Worm (Caenorhabditis elegans) whole organism, early embryonic: ENCODE measurements around the gene F43G6.4.

Experiments used
- B0310.2 ChIP-seq: sonication (generic microtip); optimal IDR thresholded peaks from 2 replicates; lab custom pipeline; 2016; ENCODE audit warnings: mild to moderate bottlenecking, missing genetic modification characterization, missing compliant biosample characterization
- F13C5.2 ChIP-seq: sonication (generic microtip); optimal IDR thresholded peaks from 2 replicates; lab custom pipeline; 2017; ENCODE audit warnings: mild to moderate bottlenecking, missing genetic modification characterization, inconsistent platforms, missing compliant biosample characterization
- aly-1 ChIP-seq: sonication (generic microtip); optimal IDR thresholded peaks from 2 replicates; lab custom pipeline; 2016; ENCODE audit warnings: missing genetic modification characterization, missing compliant biosample characterization
- ama-1 ChIP-seq: fragments of 150-350 bp; optimal IDR thresholded peaks from 2 replicates; lab custom pipeline; 2014
- ceh-13 ChIP-seq: fragments of 200-800 bp; sonication (Bioruptor generic); optimal IDR thresholded peaks from 2 replicates; lab custom pipeline; 2018; ENCODE audit warnings: mild to moderate bottlenecking, missing genetic modification characterization, missing compliant biosample characterization
- ceh-36 ChIP-seq: sonication (generic microtip); optimal IDR thresholded peaks from 2 replicates; lab custom pipeline; 2016; ENCODE audit warnings: missing genetic modification characterization, inconsistent platforms, missing compliant biosample characterization
- ets-7 ChIP-seq: sonication (generic microtip); optimal IDR thresholded peaks from 2 replicates; lab custom pipeline; 2016; ENCODE audit warnings: missing genotype, missing genetic modification characterization, missing compliant biosample characterization
- flt-1 ChIP-seq: fragments of 200-800 bp; sonication (Bioruptor generic); IDR thresholded peaks from 2 replicates; pipeline ENCODE4 v1.3.6; 2022; ENCODE audit warnings: missing genetic modification characterization, missing compliant biosample characterization
- hmbx-1 ChIP-seq: sonication (generic microtip); optimal IDR thresholded peaks from 2 replicates; lab custom pipeline; 2016; ENCODE audit warnings: mild to moderate bottlenecking, missing genetic modification characterization, missing compliant biosample characterization
- hmg-4 ChIP-seq: fragments of 200-800 bp; sonication (Bioruptor generic); optimal IDR thresholded peaks from 2 replicates; lab custom pipeline; 2018; ENCODE audit warnings: mild to moderate bottlenecking, missing genetic modification characterization, missing compliant biosample characterization
- hnd-1 ChIP-seq: sonication (generic microtip); optimal IDR thresholded peaks from 2 replicates; lab custom pipeline; 2016; ENCODE audit warnings: missing genetic modification characterization, missing compliant biosample characterization
- pes-1 ChIP-seq: fragments of 200-800 bp; sonication (Bioruptor generic); IDR thresholded peaks from 2 replicates; pipeline ENCODE4 v1.3.6; 2022; ENCODE audit warnings: missing genetic modification reagents, missing genetic modification characterization, missing compliant biosample characterization
- scrt-1 ChIP-seq: fragments of 200-800 bp; sonication (Bioruptor generic); IDR thresholded peaks from 2 replicates; pipeline ENCODE4 v1.3.6; 2022; ENCODE audit warnings: missing genetic modification characterization, missing compliant biosample characterization
- sea-1 ChIP-seq: fragments of 200-800 bp; sonication (Bioruptor generic); conservative IDR thresholded peaks from 2 replicates; pipeline ENCODE4 v1.3.6; 2022; ENCODE audit warnings: missing genetic modification characterization, missing compliant biosample characterization
- tbx-11 ChIP-seq: fragments of 200-800 bp; sonication (Bioruptor generic); IDR thresholded peaks from 2 replicates; pipeline ENCODE4 v1.3.6; 2022; ENCODE audit warnings: missing genetic modification characterization, missing compliant biosample characterization
- tbx-37 ChIP-seq: fragments of 200-800 bp; sonication (Bioruptor generic); conservative IDR thresholded peaks from 2 replicates; pipeline ENCODE4 v1.3.6; 2022; ENCODE audit warnings: missing genetic modification reagents, missing genetic modification characterization, missing compliant biosample characterization
- tra-4 ChIP-seq: sonication (generic microtip); optimal IDR thresholded peaks from 2 replicates; lab custom pipeline; 2017; ENCODE audit warnings: missing genetic modification characterization, missing compliant biosample characterization

F43G6.4 gene

DNA sequence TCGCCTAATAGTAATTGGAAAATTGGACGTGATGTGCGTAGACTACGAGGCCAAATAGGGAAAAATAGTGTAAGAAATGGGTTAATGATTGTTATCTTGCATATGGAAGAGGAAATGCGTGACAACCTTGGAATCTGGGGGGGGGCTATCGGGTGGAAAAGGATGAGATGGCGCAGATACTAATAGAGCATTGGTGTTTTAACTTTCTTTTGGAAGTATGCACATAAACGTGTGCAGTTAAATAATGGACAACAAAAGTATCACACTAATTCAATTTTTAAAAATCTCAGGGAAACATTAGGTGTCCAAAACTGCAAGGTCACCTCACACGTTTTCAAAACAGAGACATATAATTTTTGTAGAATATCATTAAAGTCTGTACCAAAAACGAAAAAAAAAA is 29.3 kb downstream of the F43G6.4 start, which contains the start of gene Y6D1A.2:
Y6D1A.2 (minus strand) TSS at position 101 of the 400 bp plus-strand sequence.
- TF ChIP-seq flt-1: no peak
- no peak for TF ChIP-seq pes-1 (GFP tag; lab: Robert Waterston, UW)
- no peak for TF ChIP-seq tra-4 (tag; lab: Kevin White, UChicago)
- no peak for TF ChIP-seq hmg-4 (GFP tag; lab: Kevin White, UChicago)
- TF ChIP-seq hnd-1 (tag; lab: Kevin White, UChicago): no peak
- TF ChIP-seq ets-7: no peak
- TF ChIP-seq scrt-1 (GFP tag; lab: Robert Waterston, UW): no peak
- no peak for TF ChIP-seq ceh-13 (GFP tag; lab: Kevin White, UChicago)
- no peak for TF ChIP-seq aly-1 (tag; lab: Kevin White, UChicago)

DNA sequence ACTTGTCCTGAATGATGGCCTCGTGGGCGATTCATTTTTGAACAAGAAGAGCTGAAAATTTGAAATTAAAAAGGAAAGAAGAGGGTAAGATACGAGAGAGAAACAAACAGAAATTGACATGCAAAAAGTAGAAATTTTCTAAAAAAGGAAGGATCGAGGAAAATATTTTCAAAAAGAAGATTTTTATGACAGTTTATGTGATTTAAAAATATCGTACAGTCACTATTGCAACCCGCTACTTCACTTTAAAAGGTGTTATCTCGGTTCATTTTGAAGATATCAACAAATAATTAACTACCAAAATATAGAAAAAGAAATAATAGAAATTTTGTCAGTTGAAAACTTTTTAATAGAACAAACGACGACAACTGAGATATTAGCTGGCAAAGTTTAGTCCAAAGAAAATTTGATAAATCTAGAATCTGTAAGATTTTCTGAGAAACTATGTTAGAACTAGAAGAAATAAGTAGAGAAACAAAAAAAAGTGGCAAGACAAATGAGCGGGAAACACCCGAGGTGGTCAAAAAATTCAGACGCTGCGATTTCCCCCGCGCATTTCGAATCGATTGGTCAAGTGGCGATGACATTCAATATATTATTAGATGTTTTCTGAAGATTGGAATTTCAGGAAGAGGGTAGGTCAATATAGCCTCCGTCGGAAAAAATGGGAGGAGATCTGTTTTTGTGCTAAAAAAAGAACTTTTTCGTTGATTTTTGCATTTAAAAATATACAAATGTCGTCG is 33.2 kb downstream of the F43G6.4 start, which contains the start of gene Y6D1A.1:
Y6D1A.1 (minus strand) TSS at position 51 of the 743 bp plus-strand sequence.
- TF ChIP-seq B0310.2 (tag; lab: Kevin White, UChicago) (no peak), hmg-4 (GFP tag; lab: Kevin White, UChicago) (no peak), ceh-13 (GFP tag; lab: Kevin White, UChicago) (no peak), tbx-11 (GFP tag; lab: Robert Waterston, UW) (no peak), aly-1 (tag; lab: Kevin White, UChicago) (no peak), tra-4 (tag; lab: Kevin White, UChicago) (no peak), flt-1 (no peak)

DNA sequence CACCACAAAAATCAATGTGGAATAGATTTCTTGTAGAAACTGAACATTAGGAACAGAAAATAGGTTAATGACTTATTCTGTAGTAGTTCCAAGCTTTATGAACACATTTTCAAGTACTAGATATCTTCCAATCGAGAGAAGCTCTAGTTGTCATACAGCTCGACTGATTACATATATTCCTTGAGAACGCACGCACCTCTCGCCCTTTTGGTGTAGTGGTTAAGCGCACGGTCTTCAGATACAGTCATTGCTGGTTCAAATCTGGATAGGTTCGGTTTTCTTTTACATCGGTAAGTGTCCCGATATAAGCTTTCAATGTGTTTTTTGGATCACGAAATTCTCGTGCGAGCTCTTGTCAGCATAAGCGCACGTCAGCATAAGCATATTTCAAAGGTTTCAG is 34.1 kb downstream of the F43G6.4 start:
- TF ChIP-seq tbx-11 (GFP tag; lab: Robert Waterston, UW) (0 out of 2 replicates have a peak, but pooled peaks have one; percentile 51), scrt-1 (GFP tag; lab: Robert Waterston, UW) (peak; percentile 71)

DNA sequence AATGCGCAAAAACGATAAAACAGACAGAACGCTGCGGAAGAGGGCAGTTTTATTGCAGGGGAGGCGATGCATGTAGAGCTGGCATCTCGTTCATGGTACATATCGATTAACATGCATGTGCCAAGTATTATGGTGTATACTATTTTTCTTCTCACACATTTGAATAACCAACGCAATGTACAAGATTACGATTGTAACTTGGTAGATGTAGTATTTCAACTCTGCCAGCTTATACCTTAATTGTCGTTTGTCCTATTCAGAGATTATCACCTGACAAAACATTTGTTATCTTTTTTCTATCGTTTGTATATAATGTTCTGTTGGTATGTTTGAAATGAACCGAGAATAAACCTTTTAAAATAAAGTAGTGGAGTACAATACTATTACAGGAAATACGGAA is 39.4 kb downstream of the F43G6.4 start, which contains the start of gene pes-5:
pes-5 (minus strand) TSS at position 101 of the 400 bp plus-strand sequence.
- TF ChIP-seq ama-1 (lab: Kevin White, UChicago): no peak
- TF ChIP-seq sea-1 (GFP tag; lab: Robert Waterston, UW): no peak
- TF ChIP-seq hmbx-1 (tag; lab: Kevin White, UChicago): no peak
- no peak for TF ChIP-seq tbx-11 (GFP tag; lab: Robert Waterston, UW)
- no peak for TF ChIP-seq tbx-37 (GFP tag; lab: Robert Waterston, UW)
- TF ChIP-seq hmg-4 (GFP tag; lab: Kevin White, UChicago): no peak
- no peak for TF ChIP-seq pes-1 (GFP tag; lab: Robert Waterston, UW)
- no peak for TF ChIP-seq scrt-1 (GFP tag; lab: Robert Waterston, UW)
- no peak for TF ChIP-seq B0310.2 (tag; lab: Kevin White, UChicago)
- no peak for TF ChIP-seq hnd-1 (tag; lab: Kevin White, UChicago)
- TF ChIP-seq ets-7: no peak
- TF ChIP-seq flt-1: no peak
- TF ChIP-seq tra-4 (tag; lab: Kevin White, UChicago): no peak
- no peak for TF ChIP-seq ceh-13 (GFP tag; lab: Kevin White, UChicago)
- TF ChIP-seq aly-1 (tag; lab: Kevin White, UChicago): no peak
- TF ChIP-seq ceh-36 (tag; lab: Kevin White, UChicago): no peak
- TF ChIP-seq F13C5.2 (tag; lab: Kevin White, UChicago): no peak

DNA sequence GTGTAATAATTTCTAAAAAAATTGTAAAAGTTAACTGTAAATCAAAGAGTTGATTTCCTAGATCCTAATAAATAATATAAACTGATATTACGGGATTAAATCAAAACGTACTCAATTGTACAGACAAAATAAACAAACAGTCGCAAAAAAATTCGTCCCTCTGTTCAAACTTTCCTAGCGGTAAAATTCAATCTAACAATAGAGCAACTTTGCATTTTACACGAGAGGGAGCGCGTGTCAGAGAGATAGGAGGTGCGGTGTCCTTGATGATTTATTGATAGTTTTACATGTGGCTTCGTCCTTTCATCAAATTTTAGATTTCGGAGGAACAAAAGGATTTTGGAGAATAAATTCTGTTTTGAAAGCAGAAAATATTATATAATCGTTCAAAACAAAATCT is 40.0 kb downstream of the F43G6.4 start:
- no peak for TF ChIP-seq tra-4 (tag; lab: Kevin White, UChicago)
- TF ChIP-seq sea-1 (GFP tag; lab: Robert Waterston, UW): no peak
- no peak for TF ChIP-seq aly-1 (tag; lab: Kevin White, UChicago)
- no peak for TF ChIP-seq flt-1
- TF ChIP-seq F13C5.2 (tag; lab: Kevin White, UChicago): no peak
- TF ChIP-seq hmbx-1 (tag; lab: Kevin White, UChicago): no peak
- no peak for TF ChIP-seq tbx-11 (GFP tag; lab: Robert Waterston, UW)
- no peak for TF ChIP-seq ceh-36 (tag; lab: Kevin White, UChicago)
- no peak for TF ChIP-seq hmg-4 (GFP tag; lab: Kevin White, UChicago)
- TF ChIP-seq ceh-13 (GFP tag; lab: Kevin White, UChicago): no peak
- no peak for TF ChIP-seq ama-1 (lab: Kevin White, UChicago)
- no peak for TF ChIP-seq B0310.2 (tag; lab: Kevin White, UChicago)
- TF ChIP-seq pes-1 (GFP tag; lab: Robert Waterston, UW): no peak
- TF ChIP-seq hnd-1 (tag; lab: Kevin White, UChicago): no peak

DNA sequence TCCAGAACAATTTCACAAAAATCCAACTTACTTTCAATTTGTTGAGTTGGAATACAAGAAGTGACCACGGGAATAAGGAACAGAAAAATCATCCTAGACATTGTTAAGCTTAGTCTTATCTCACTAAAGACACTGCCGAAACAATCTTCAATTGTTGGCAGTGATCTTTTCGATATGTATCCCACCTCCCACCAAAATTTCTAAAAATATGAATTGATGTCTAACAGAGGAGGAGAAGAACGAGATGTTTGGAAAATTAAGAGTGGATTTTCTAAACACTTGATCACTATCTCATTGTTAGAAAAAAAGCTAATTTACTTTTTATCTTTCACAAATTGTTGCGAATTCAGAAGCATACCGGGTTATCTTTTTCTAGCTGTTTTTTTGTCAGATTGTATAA is 41.9 kb downstream of the F43G6.4 start, which contains the start of gene clec-144:
clec-144 (minus strand) TSS at position 101 of the 400 bp plus-strand sequence.
- TF ChIP-seq tbx-37 (GFP tag; lab: Robert Waterston, UW) (no peak), ceh-36 (tag; lab: Kevin White, UChicago) (no peak), pes-1 (GFP tag; lab: Robert Waterston, UW) (no peak), flt-1 (no peak), ceh-13 (GFP tag; lab: Kevin White, UChicago) (no peak), B0310.2 (tag; lab: Kevin White, UChicago) (no peak), scrt-1 (GFP tag; lab: Robert Waterston, UW) (no peak), ama-1 (lab: Kevin White, UChicago) (no peak), sea-1 (GFP tag; lab: Robert Waterston, UW) (no peak), F13C5.2 (tag; lab: Kevin White, UChicago) (no peak), hnd-1 (tag; lab: Kevin White, UChicago) (no peak), hmg-4 (GFP tag; lab: Kevin White, UChicago) (no peak), tra-4 (tag; lab: Kevin White, UChicago) (no peak), ets-7 (no peak), tbx-11 (GFP tag; lab: Robert Waterston, UW) (no peak), hmbx-1 (tag; lab: Kevin White, UChicago) (no peak)
